Fruit fly (Drosophila melanogaster): Measurements from ENCODE around the gene CG15912.

DNA sequence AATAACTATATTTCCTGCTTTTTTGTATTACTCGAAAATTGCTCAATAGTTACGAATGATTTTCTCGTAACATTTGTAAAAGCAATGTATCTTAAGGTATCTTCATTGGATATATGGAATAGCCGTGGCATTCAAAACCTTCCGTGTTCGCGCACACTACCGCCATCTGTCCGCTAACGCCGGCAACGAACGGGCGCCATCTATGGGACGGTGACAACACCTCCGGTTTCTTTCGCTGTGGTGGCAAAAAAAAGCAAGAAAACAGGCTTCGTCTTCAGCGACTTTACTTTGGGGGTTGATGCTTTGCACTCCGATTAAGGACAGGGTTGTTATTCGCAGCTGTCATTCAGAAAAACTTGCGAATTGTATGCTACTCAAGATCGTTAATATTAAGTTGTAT is 41.7 kb upstream of the CG15912 start:
- TF ChIP-seq CG8478 (optimal IDR thresholded peaks at IDR 0.05) (no peak), pan (optimal IDR thresholded peaks at IDR 0.05) (no peak)
